Fruit fly (Drosophila melanogaster) whole organism, embryonic: Measurements from ENCODE around the gene CG4291.

Experiments
- ATbp ChIP-seq: fragments of 200-800 bp; sonication (Bioruptor generic); optimal IDR thresholded peaks from 2 replicates; lab custom pipeline; 2017; ENCODE audit warnings: missing biosample characterization, mild to moderate bottlenecking, missing genetic modification characterization, missing genetic modification reagents
- Atf3 ChIP-seq: fragments of 200-800 bp; sonication (Bioruptor generic); optimal IDR thresholded peaks from 3 replicates; lab custom pipeline; 2016; ENCODE audit warnings: missing biosample characterization, missing genetic modification characterization
- CG10274 ChIP-seq: fragments of 200-800 bp; sonication (Bioruptor generic); optimal IDR thresholded peaks from 3 replicates; lab custom pipeline; 2017; ENCODE audit warnings: missing biosample characterization, mild to moderate bottlenecking, missing genetic modification characterization
- CG10366 ChIP-seq: fragments of 200-800 bp; sonication (Bioruptor generic); IDR thresholded peaks from 2 replicates; pipeline ENCODE4 v1.3.6; 2022; ENCODE audit warnings: missing biosample characterization, missing genetic modification characterization
- CG11093 ChIP-seq: fragments of 200-800 bp; sonication (Bioruptor generic); IDR thresholded peaks from 3 replicates; pipeline ENCODE4 v1.3.6; 2022; ENCODE audit warnings: missing biosample characterization, missing genetic modification characterization
- CG11723 ChIP-seq: fragments of 200-800 bp; sonication (Bioruptor generic); optimal IDR thresholded peaks from 2 replicates; lab custom pipeline; 2017; ENCODE audit warnings: missing biosample characterization, mild to moderate bottlenecking, missing genetic modification characterization
- CG15269 ChIP-seq: fragments of 200-800 bp; sonication (Bioruptor generic); optimal IDR thresholded peaks from 2 replicates; lab custom pipeline; 2018; ENCODE audit warnings: missing biosample characterization, mild to moderate bottlenecking, missing genetic modification characterization, moderate library complexity
- CG15479 ChIP-seq: fragments of 200-800 bp; sonication (Bioruptor generic); optimal IDR thresholded peaks from 3 replicates; lab custom pipeline; 2019; ENCODE audit warnings: missing biosample characterization, mild to moderate bottlenecking, missing genetic modification characterization, moderate library complexity
- CG1647 ChIP-seq: fragments of 200-800 bp; sonication (Bioruptor generic); optimal IDR thresholded peaks from 3 replicates; lab custom pipeline; 2016; ENCODE audit warnings: missing biosample characterization, missing genetic modification characterization
- CG16813 ChIP-seq: fragments of 200-800 bp; sonication (Bioruptor generic); IDR thresholded peaks from 3 replicates; pipeline ENCODE4 v1.3.6; 2022; ENCODE audit warnings: missing biosample characterization, missing genetic modification characterization; ENCODE audit not compliant: partially characterized antibody
- CG16863 ChIP-seq: fragments of 200-800 bp; sonication (Bioruptor generic); optimal IDR thresholded peaks from 3 replicates; lab custom pipeline; 2016; ENCODE audit warnings: missing biosample characterization, missing genetic modification characterization
- CG1832 ChIP-seq: fragments of 200-800 bp; sonication (Bioruptor generic); optimal IDR thresholded peaks from 2 replicates; lab custom pipeline; 2017; ENCODE audit warnings: missing biosample characterization, mild to moderate bottlenecking, missing genetic modification characterization, inconsistent platforms
- CG18599 ChIP-seq: fragments of 200-800 bp; sonication (Bioruptor generic); optimal IDR thresholded peaks from 3 replicates; lab custom pipeline; 2017; ENCODE audit warnings: missing biosample characterization, missing genetic modification characterization, mild to moderate bottlenecking, moderate library complexity, missing genetic modification reagents
- CG2129 ChIP-seq: fragments of 200-800 bp; sonication (Bioruptor generic); IDR thresholded peaks from 2 replicates; pipeline ENCODE4 v1.3.6; 2022; ENCODE audit warnings: missing biosample characterization, missing genetic modification characterization; ENCODE audit not compliant: partially characterized antibody
- CG2875 ChIP-seq: fragments of 200-800 bp; sonication (Bioruptor generic); optimal IDR thresholded peaks from 2 replicates; lab custom pipeline; 2017; ENCODE audit warnings: missing biosample characterization, mild to moderate bottlenecking, missing genetic modification characterization, missing genetic modification reagents
- CG6689 ChIP-seq: fragments of 200-800 bp; sonication (Bioruptor generic); IDR thresholded peaks from 2 replicates; pipeline ENCODE4 v1.3.6; 2022; ENCODE audit warnings: missing biosample characterization, missing genetic modification characterization
- CG7786 ChIP-seq: fragments of 200-800 bp; sonication (Bioruptor generic); optimal IDR thresholded peaks from 2 replicates; lab custom pipeline; 2016; ENCODE audit warnings: missing biosample characterization, missing genetic modification characterization
- CG9437 ChIP-seq: fragments of 200-800 bp; sonication (Bioruptor generic); optimal IDR thresholded peaks from 2 replicates; lab custom pipeline; 2018; ENCODE audit warnings: missing biosample characterization, mild to moderate bottlenecking, missing genetic modification characterization
- CG9817 ChIP-seq: fragments of 200-800 bp; sonication (Bioruptor generic); optimal IDR thresholded peaks from 2 replicates; lab custom pipeline; 2018; ENCODE audit warnings: missing biosample characterization, mild to moderate bottlenecking, missing genetic modification characterization, moderate library complexity
- CTCF ChIP-seq: fragments of 200-800 bp; sonication (Bioruptor generic); optimal IDR thresholded peaks from 2 replicates; lab custom pipeline; 2017; ENCODE audit warnings: missing biosample characterization, mild to moderate bottlenecking, missing genetic modification characterization, moderate library complexity
- CkIIα-i1 ChIP-seq: fragments of 200-800 bp; sonication (Bioruptor generic); IDR thresholded peaks from 2 replicates; pipeline ENCODE4 v1.3.6; 2022; ENCODE audit warnings: missing biosample characterization, missing genetic modification characterization
- Dbx ChIP-seq: fragments of 200-800 bp; sonication (Bioruptor generic); IDR thresholded peaks from 3 replicates; pipeline ENCODE4 v1.3.6; 2022; ENCODE audit warnings: missing biosample characterization, missing genetic modification characterization
- Dref ChIP-seq: fragments of 200-800 bp; sonication (Bioruptor generic); IDR thresholded peaks from 2 replicates; pipeline ENCODE4 v1.3.6; 2022; ENCODE audit warnings: missing biosample characterization, missing genetic modification characterization
- Drgx ChIP-seq: fragments of 200-800 bp; sonication (Bioruptor generic); IDR thresholded peaks from 2 replicates; pipeline ENCODE4 v1.3.6; 2022; ENCODE audit warnings: missing biosample characterization, missing genetic modification characterization
- E2f2 ChIP-seq: fragments of 200-800 bp; sonication (Bioruptor generic); IDR thresholded peaks from 2 replicates; pipeline ENCODE4 v1.3.6; 2022; ENCODE audit warnings: missing biosample characterization, missing genetic modification characterization
- Nf-YC ChIP-seq: fragments of 200-800 bp; optimal IDR thresholded peaks from 3 replicates; lab custom pipeline; 2019; ENCODE audit warnings: missing biosample characterization, mild to moderate bottlenecking, missing genetic modification characterization, moderate library complexity
- Oli ChIP-seq: fragments of 200-800 bp; sonication (Bioruptor generic); optimal IDR thresholded peaks from 2 replicates; lab custom pipeline; 2018; ENCODE audit warnings: missing biosample characterization, mild to moderate bottlenecking, missing genetic modification characterization, moderate library complexity
- Pdp1 ChIP-seq, 2 experiments: fragments of 200-800 bp; sonication (Bioruptor generic); optimal IDR thresholded peaks; 3 replicates each; lab custom pipeline; 2016; ENCODE audit warnings: missing biosample characterization in 2 of 2, missing genetic modification characterization in 2 of 2, mild to moderate bottlenecking in 1 of 2, moderate library complexity in 1 of 2
- YL-1 ChIP-seq: fragments of 200-800 bp; sonication (Bioruptor generic); optimal IDR thresholded peaks from 3 replicates; lab custom pipeline; 2017; ENCODE audit warnings: missing biosample characterization, mild to moderate bottlenecking, missing genetic modification characterization
- bab2 ChIP-seq: fragments of 200-800 bp; sonication (Bioruptor generic); optimal IDR thresholded peaks from 2 replicates; lab custom pipeline; 2016; ENCODE audit warnings: missing biosample characterization, missing genetic modification characterization
- chif ChIP-seq, 2 experiments: fragments of 200-800 bp; sonication (Bioruptor generic); optimal IDR thresholded peaks; 3 replicates each; lab custom pipeline; 2016; ENCODE audit warnings: missing biosample characterization in 2 of 2, missing genetic modification characterization in 2 of 2
- ci ChIP-seq: fragments of 200-800 bp; sonication (Bioruptor generic); IDR thresholded peaks from 3 replicates; pipeline ENCODE4 v1.3.6; 2022; ENCODE audit warnings: missing biosample characterization, missing genetic modification characterization
- crol ChIP-seq: fragments of 200-800 bp; sonication (Bioruptor generic); IDR thresholded peaks from 2 replicates; pipeline ENCODE4 v1.3.6; 2022; ENCODE audit warnings: missing biosample characterization, missing genetic modification characterization
- cwo ChIP-seq: fragments of 200-800 bp; sonication (Bioruptor generic); optimal IDR thresholded peaks from 3 replicates; lab custom pipeline; 2017; ENCODE audit warnings: missing biosample characterization, missing genetic modification characterization, mild to moderate bottlenecking, moderate library complexity, missing genetic modification reagents
- emc ChIP-seq: fragments of 200-800 bp; sonication (Bioruptor generic); optimal IDR thresholded peaks from 2 replicates; lab custom pipeline; 2016; ENCODE audit warnings: missing biosample characterization, missing genetic modification characterization
- ftz-f1 ChIP-seq: fragments of 200-800 bp; sonication (Bioruptor generic); optimal IDR thresholded peaks from 2 replicates; lab custom pipeline; 2016; ENCODE audit warnings: missing biosample characterization, missing genetic modification characterization
- hbn ChIP-seq: fragments of 200-800 bp; sonication (Bioruptor generic); IDR thresholded peaks from 2 replicates; pipeline ENCODE4 v1.3.6; 2022; ENCODE audit warnings: missing biosample characterization, missing genetic modification characterization; ENCODE audit not compliant: partially characterized antibody
- hth ChIP-seq: fragments of >200 bp; optimal IDR thresholded peaks from 2 replicates; lab custom pipeline; 2017; ENCODE audit warnings: inconsistent platforms
- jigr1 ChIP-seq: fragments of 200-800 bp; sonication (Bioruptor generic); IDR thresholded peaks from 3 replicates; pipeline ENCODE4 v1.3.6; 2022; ENCODE audit warnings: missing biosample characterization, missing genetic modification characterization
- jumu ChIP-seq: fragments of 200-800 bp; sonication (Bioruptor generic); optimal IDR thresholded peaks from 3 replicates; lab custom pipeline; 2016; ENCODE audit warnings: missing biosample characterization, missing genetic modification characterization
- klu ChIP-seq: fragments of 200-800 bp; sonication (Bioruptor generic); IDR thresholded peaks from 2 replicates; pipeline ENCODE4 v1.3.6; 2022; ENCODE audit warnings: missing biosample characterization, missing genetic modification characterization
- kni ChIP-seq: fragments of 200-800 bp; sonication (Bioruptor generic); optimal IDR thresholded peaks from 3 replicates; lab custom pipeline; 2017; ENCODE audit warnings: mild to moderate bottlenecking, missing biosample characterization, missing genetic modification reagents, missing genetic modification characterization
- lilli ChIP-seq: fragments of 200-800 bp; sonication (Bioruptor generic); optimal IDR thresholded peaks from 3 replicates; lab custom pipeline; 2016; ENCODE audit warnings: missing biosample characterization, missing genetic modification characterization
- onecut ChIP-seq: fragments of 200-800 bp; sonication (Bioruptor generic); IDR thresholded peaks from 2 replicates; pipeline ENCODE4 v1.3.6; 2022; ENCODE audit warnings: missing biosample characterization, missing genetic modification characterization
- pita ChIP-seq: fragments of 200-800 bp; sonication (Bioruptor generic); optimal IDR thresholded peaks from 2 replicates; lab custom pipeline; 2017; ENCODE audit warnings: missing biosample characterization, mild to moderate bottlenecking, missing genetic modification characterization
- row ChIP-seq: fragments of 200-800 bp; sonication (Bioruptor generic); IDR thresholded peaks from 3 replicates; pipeline ENCODE4 v1.3.6; 2022; ENCODE audit warnings: missing biosample characterization, missing genetic modification characterization
- scrt ChIP-seq: fragments of 200-800 bp; sonication (Bioruptor generic); optimal IDR thresholded peaks from 2 replicates; lab custom pipeline; 2018; ENCODE audit warnings: missing biosample characterization, mild to moderate bottlenecking, missing genetic modification characterization, moderate library complexity
- stwl ChIP-seq: fragments of 200-800 bp; sonication (Bioruptor generic); optimal IDR thresholded peaks from 3 replicates; lab custom pipeline; 2018; ENCODE audit warnings: missing biosample characterization, mild to moderate bottlenecking, missing genetic modification characterization, moderate library complexity
- tap ChIP-seq: fragments of 200-800 bp; optimal IDR thresholded peaks from 3 replicates; lab custom pipeline; 2019; ENCODE audit warnings: missing biosample characterization, mild to moderate bottlenecking, missing genetic modification characterization, moderate library complexity
- twi ChIP-seq: fragments of 200-800 bp; optimal IDR thresholded peaks from 2 replicates; lab custom pipeline; 2019; ENCODE audit warnings: missing biosample characterization, mild to moderate bottlenecking, missing genetic modification characterization, moderate library complexity
- zfh1 ChIP-seq: fragments of 200-800 bp; sonication (Bioruptor generic); IDR thresholded peaks from 3 replicates; pipeline ENCODE4 v1.3.6; 2022; ENCODE audit warnings: missing biosample characterization, missing genetic modification characterization

Gene CG4291

dm6 chr2L:821242-821985 lies 31.1 kb downstream of the CG4291 start, which contains the start of gene CG3662 (continued):
- TF ChIP-seq CkIIα-i1 (GFP tag; lab: Robert Waterston, UW), result no peak
- no peak for TF ChIP-seq CG10274 (GFP tag; lab: Kevin White, UChicago)
- TF ChIP-seq hth (lab: Kevin White, UChicago), result no peak
- no peak for TF ChIP-seq CG9817 (tag; lab: Kevin White, UChicago)
- peak; percentile 99 for TF ChIP-seq E2f2 (GFP tag; lab: Robert Waterston, UW)
- TF ChIP-seq bab2, result no peak
- peak; percentile 69 for TF ChIP-seq stwl (tag; lab: Kevin White, UChicago)
- peak; percentile 77 for TF ChIP-seq YL-1
- no peak for TF ChIP-seq row
- no peak for TF ChIP-seq CG1647 (GFP tag; lab: Kevin White, UChicago)
- no peak for TF ChIP-seq zfh1
- no peak for TF ChIP-seq ATbp (GFP tag; lab: Kevin White, UChicago)
- peak; percentile 7 for TF ChIP-seq scrt (GFP tag; lab: Kevin White, UChicago)
- peak; percentile 40 for TF ChIP-seq CTCF (GFP tag; lab: Kevin White, UChicago)
- peak; percentile 72; the same call in 2 of the 3 replicates for TF ChIP-seq ci (GFP tag; lab: Robert Waterston, UW)
- no peak for TF ChIP-seq CG1832 (GFP tag; lab: Kevin White, UChicago)
- TF ChIP-seq CG2129 (GFP tag; lab: Robert Waterston, UW), result no peak
- TF ChIP-seq crol (GFP tag; lab: Robert Waterston, UW), result peak; percentile 87
- TF ChIP-seq lilli, result no peak
- TF ChIP-seq CG16863 (GFP tag; lab: Kevin White, UChicago), result no peak
- no peak for TF ChIP-seq klu
- TF ChIP-seq CG18599 (GFP tag; lab: Kevin White, UChicago), result no peak
- no peak for TF ChIP-seq ftz-f1 (GFP tag; lab: Kevin White, UChicago)
- TF ChIP-seq Dref (GFP tag; lab: Robert Waterston, UW), result peak; percentile 54
- no peak for TF ChIP-seq CG2875 (GFP tag; lab: Kevin White, UChicago)
- TF ChIP-seq CG11093, result no peak
- TF ChIP-seq Nf-YC (tag; lab: Kevin White, UChicago), result peak; percentile 20
- peak; percentile 5; the same call in 1 of the 3 replicates for TF ChIP-seq Dbx (GFP tag; lab: Robert Waterston, UW)
- TF ChIP-seq pita (GFP tag; lab: Kevin White, UChicago), result peak; percentile 73
- TF ChIP-seq twi, result peak; percentile 5
- no peak for TF ChIP-seq tap
- no peak for TF ChIP-seq CG11723 (GFP tag; lab: Kevin White, UChicago)
- TF ChIP-seq CG10366, result no peak
- TF ChIP-seq CG15479, result peak; percentile 81
- no peak for TF ChIP-seq CG6689 (GFP tag; lab: Robert Waterston, UW)
- no peak for TF ChIP-seq CG16813
- TF ChIP-seq emc, result no peak
- peak; percentile 99 for TF ChIP-seq onecut (GFP tag; lab: Robert Waterston, UW)
- peak in 1 of 2 experiments; percentile 44 for TF ChIP-seq Pdp1 (GFP tag; optimal IDR thresholded peaks at IDR 0.05; lab: Kevin White, UChicago)
- TF ChIP-seq cwo (GFP tag; lab: Kevin White, UChicago), result peak; percentile 67
- TF ChIP-seq jumu (GFP tag; lab: Kevin White, UChicago), result no peak
- TF ChIP-seq CG15269 (tag; lab: Kevin White, UChicago), result no peak
- no peak for TF ChIP-seq chif (GFP tag; optimal IDR thresholded peaks at IDR 0.05; lab: Kevin White, UChicago)
- TF ChIP-seq CG9437 (GFP tag; lab: Kevin White, UChicago), result no peak
- no peak for TF ChIP-seq jigr1 (GFP tag; lab: Robert Waterston, UW)
- TF ChIP-seq hbn (GFP tag; lab: Robert Waterston, UW), result no peak
- no peak for TF ChIP-seq Drgx (GFP tag; lab: Robert Waterston, UW)
- TF ChIP-seq CG7786 (GFP tag; lab: Kevin White, UChicago), result no peak
- TF ChIP-seq Atf3 (GFP tag; lab: Kevin White, UChicago), result no peak
- no peak for TF ChIP-seq kni (GFP tag; lab: Kevin White, UChicago)
- TF ChIP-seq Oli (tag; lab: Kevin White, UChicago), result no peak
